Fruit fly (Drosophila melanogaster) whole organism, prepupa: ENCODE results near the gene simj.

ENCODE experiments used
- Blimp-1 ChIP-seq: fragments of 200-800 bp; sonication (Bioruptor generic); optimal IDR thresholded peaks from 3 replicates; lab custom pipeline; 2017; ENCODE audit warnings: missing biosample characterization, missing genetic modification characterization, mild to moderate bottlenecking, moderate library complexity, missing genetic modification reagents
- CG10631 ChIP-seq: fragments of 200-800 bp; sonication (Bioruptor generic); optimal IDR thresholded peaks from 2 replicates; lab custom pipeline; 2016; ENCODE audit warnings: missing biosample characterization, missing genetic modification characterization
- CG10669 ChIP-seq: fragments of 200-800 bp; sonication (Bioruptor generic); optimal IDR thresholded peaks from 3 replicates; lab custom pipeline; 2018; ENCODE audit warnings: missing biosample characterization, mild to moderate bottlenecking, missing genetic modification characterization, moderate library complexity
- CG11762 ChIP-seq: fragments of 200-800 bp; sonication (Bioruptor generic); optimal IDR thresholded peaks from 3 replicates; lab custom pipeline; 2016; ENCODE audit warnings: missing biosample characterization, missing genetic modification characterization; ENCODE audit not compliant: insufficient read depth
- CG11902 ChIP-seq: fragments of 200-800 bp; sonication (Bioruptor generic); optimal IDR thresholded peaks from 3 replicates; lab custom pipeline; 2016; ENCODE audit warnings: missing biosample characterization, missing genetic modification characterization
- CG15336 ChIP-seq: fragments of 200-800 bp; sonication (Bioruptor generic); IDR thresholded peaks from 2 replicates; pipeline ENCODE4 v1.3.6; 2022; ENCODE audit warnings: missing biosample characterization, missing genetic modification characterization
- CG1621 ChIP-seq: fragments of 200-800 bp; sonication (Bioruptor generic); optimal IDR thresholded peaks from 3 replicates; lab custom pipeline; 2018; ENCODE audit warnings: missing biosample characterization, mild to moderate bottlenecking, missing genetic modification characterization
- CG31627 ChIP-seq: fragments of 200-800 bp; sonication (Bioruptor generic); optimal IDR thresholded peaks from 3 replicates; lab custom pipeline; 2016; ENCODE audit warnings: missing biosample characterization, missing genetic modification characterization
- CG32006 ChIP-seq: fragments of 200-800 bp; sonication (Bioruptor generic); optimal IDR thresholded peaks from 3 replicates; lab custom pipeline; 2017; ENCODE audit warnings: missing biosample characterization, mild to moderate bottlenecking, missing genetic modification characterization
- CG34406 ChIP-seq: fragments of 200-800 bp; sonication (Bioruptor generic); optimal IDR thresholded peaks from 3 replicates; lab custom pipeline; 2016; ENCODE audit warnings: missing biosample characterization, missing genetic modification characterization
- CG3919 ChIP-seq: fragments of 200-800 bp; sonication (Bioruptor generic); optimal IDR thresholded peaks from 3 replicates; lab custom pipeline; 2016; ENCODE audit warnings: missing biosample characterization, missing genetic modification characterization
- CG4318 ChIP-seq: fragments of 200-800 bp; sonication (Bioruptor generic); optimal IDR thresholded peaks from 3 replicates; lab custom pipeline; 2017; ENCODE audit warnings: missing biosample characterization, mild to moderate bottlenecking, missing genetic modification characterization
- CG6163 ChIP-seq: fragments of 200-800 bp; sonication (Bioruptor generic); IDR thresholded peaks from 3 replicates; pipeline ENCODE4 v1.3.6; 2022; ENCODE audit warnings: missing biosample characterization, missing genetic modification characterization
- CG6792 ChIP-seq: fragments of 200-800 bp; sonication (Bioruptor generic); optimal IDR thresholded peaks from 3 replicates; lab custom pipeline; 2016; ENCODE audit warnings: missing biosample characterization, missing genetic modification characterization
- CG6854 ChIP-seq: fragments of 200-800 bp; sonication (Bioruptor generic); optimal IDR thresholded peaks from 2 replicates; lab custom pipeline; 2017; ENCODE audit warnings: missing biosample characterization, mild to moderate bottlenecking, missing genetic modification characterization
- CG7368 ChIP-seq: fragments of 200-800 bp; sonication (Bioruptor generic); optimal IDR thresholded peaks from 3 replicates; lab custom pipeline; 2016; ENCODE audit warnings: missing biosample characterization, missing genetic modification characterization
- CG8632 ChIP-seq: fragments of 200-800 bp; sonication (Bioruptor generic); optimal IDR thresholded peaks from 3 replicates; lab custom pipeline; 2016; ENCODE audit warnings: missing biosample characterization, missing genetic modification characterization
- Eip75B ChIP-seq: fragments of 200-800 bp; sonication (Bioruptor generic); optimal IDR thresholded peaks from 3 replicates; lab custom pipeline; 2016; ENCODE audit warnings: missing biosample characterization, missing genetic modification characterization
- Eip78C ChIP-seq: fragments of 200-800 bp; sonication (Bioruptor generic); peaks from one replicate; lab custom pipeline; 2016; ENCODE audit warnings: missing biosample characterization, missing genetic modification characterization
- Eip93F ChIP-seq: fragments of 200-800 bp; sonication (Bioruptor generic); optimal IDR thresholded peaks from 2 replicates; lab custom pipeline; 2016; ENCODE audit warnings: missing biosample characterization, mild to moderate bottlenecking, missing genetic modification characterization
- Lpt ChIP-seq: fragments of 200-800 bp; sonication (Bioruptor generic); optimal IDR thresholded peaks from 3 replicates; lab custom pipeline; 2016; ENCODE audit warnings: missing biosample characterization, missing genetic modification characterization
- Met ChIP-seq: fragments of 200-800 bp; sonication (Bioruptor generic); optimal IDR thresholded peaks from 3 replicates; lab custom pipeline; 2016; ENCODE audit warnings: missing biosample characterization, missing genetic modification characterization
- OdsH ChIP-seq: fragments of 200-800 bp; sonication (Bioruptor generic); optimal IDR thresholded peaks from 3 replicates; lab custom pipeline; 2016; ENCODE audit warnings: missing biosample characterization, missing genetic modification characterization
- Smox ChIP-seq: fragments of 200-800 bp; sonication (Bioruptor generic); optimal IDR thresholded peaks from 3 replicates; lab custom pipeline; 2016; ENCODE audit warnings: missing biosample characterization, missing genetic modification characterization
- Sox102F ChIP-seq: fragments of 200-800 bp; sonication (Bioruptor generic); optimal IDR thresholded peaks from 2 replicates; lab custom pipeline; 2016; ENCODE audit warnings: missing biosample characterization, mild to moderate bottlenecking, missing genetic modification characterization
- Sox14 ChIP-seq: fragments of 200-800 bp; sonication (Bioruptor generic); optimal IDR thresholded peaks from 3 replicates; lab custom pipeline; 2016; ENCODE audit warnings: missing biosample characterization, missing genetic modification characterization
- Sox15 ChIP-seq: fragments of 200-800 bp; sonication (Bioruptor generic); optimal IDR thresholded peaks from 3 replicates; lab custom pipeline; 2016; ENCODE audit warnings: missing biosample characterization, missing genetic modification characterization
- achi ChIP-seq: fragments of 200-800 bp; sonication (Bioruptor generic); optimal IDR thresholded peaks from 3 replicates; lab custom pipeline; 2016; ENCODE audit warnings: missing biosample characterization, missing genetic modification characterization
- acj6 ChIP-seq: fragments of 200-800 bp; sonication (Bioruptor generic); optimal IDR thresholded peaks from 3 replicates; lab custom pipeline; 2016; ENCODE audit warnings: missing biosample characterization, missing genetic modification characterization
- cyc ChIP-seq: fragments of 200-800 bp; sonication (Bioruptor generic); optimal IDR thresholded peaks from 3 replicates; lab custom pipeline; 2016; ENCODE audit warnings: missing biosample characterization, missing genetic modification characterization
- eg ChIP-seq: fragments of 200-800 bp; sonication (Bioruptor generic); IDR thresholded peaks from 3 replicates; pipeline ENCODE4 v1.3.6; 2022; ENCODE audit warnings: missing biosample characterization, missing genetic modification characterization
- fd59A ChIP-seq: fragments of 200-800 bp; sonication (Bioruptor generic); optimal IDR thresholded peaks from 2 replicates; lab custom pipeline; 2017; ENCODE audit warnings: missing biosample characterization, mild to moderate bottlenecking, missing genetic modification characterization, missing genetic modification reagents
- fd85E ChIP-seq: fragments of 200-800 bp; sonication (Bioruptor generic); optimal IDR thresholded peaks from 3 replicates; lab custom pipeline; 2016; ENCODE audit warnings: missing biosample characterization, missing genetic modification characterization
- lz ChIP-seq: fragments of 200-800 bp; sonication (Bioruptor generic); optimal IDR thresholded peaks from 3 replicates; lab custom pipeline; 2016; ENCODE audit warnings: missing biosample characterization, missing genetic modification characterization
- pdm3 ChIP-seq: fragments of 200-800 bp; sonication (Bioruptor generic); optimal IDR thresholded peaks from 3 replicates; lab custom pipeline; 2016; ENCODE audit warnings: missing biosample characterization, missing genetic modification characterization
- spab ChIP-seq: fragments of 200-800 bp; sonication (Bioruptor generic); optimal IDR thresholded peaks from 2 replicates; lab custom pipeline; 2017; ENCODE audit warnings: missing biosample characterization, mild to moderate bottlenecking, missing genetic modification characterization, missing genetic modification reagents
- ss ChIP-seq, 2 experiments: fragments of 200-800 bp; sonication (Bioruptor generic); optimal IDR thresholded peaks; 2 replicates in 1 of 2; 3 replicates in 1 of 2; lab custom pipeline; 2017 to 2018; ENCODE audit warnings: mild to moderate bottlenecking in 2 of 2, missing biosample characterization in 2 of 2, missing genetic modification characterization in 2 of 2, moderate library complexity in 1 of 2
- svp ChIP-seq: fragments of 200-800 bp; sonication (Bioruptor generic); peaks from one replicate; lab custom pipeline; 2016; ENCODE audit warnings: missing biosample characterization, missing genetic modification characterization
- topi ChIP-seq: fragments of 200-800 bp; sonication (Bioruptor generic); optimal IDR thresholded peaks from 3 replicates; lab custom pipeline; 2016; ENCODE audit warnings: missing biosample characterization, missing genetic modification characterization

Gene simj

dm6 chr3L:10723596-10723995, 59.1 kb downstream of the simj start:
- TF ChIP-seq Sox14 (GFP tag; lab: Kevin White, UChicago) (no peak), CG8632 (GFP tag; lab: Kevin White, UChicago) (no peak), Sox102F (no peak), eg (GFP tag; lab: Robert Waterston, UW) (no peak), achi (GFP tag; lab: Kevin White, UChicago) (no peak), CG6792 (GFP tag; lab: Kevin White, UChicago) (no peak), Eip78C (GFP tag; lab: Kevin White, UChicago) (no peak), CG15336 (GFP tag; lab: Robert Waterston, UW) (no peak), CG32006 (GFP tag; lab: Kevin White, UChicago) (no peak), svp (GFP tag; lab: Kevin White, UChicago) (no peak), CG31627 (GFP tag; lab: Kevin White, UChicago) (no peak), Eip93F (no peak), CG10631 (GFP tag; lab: Kevin White, UChicago) (no peak), fd59A (GFP tag; lab: Kevin White, UChicago) (no peak)

dm6 chr3L:10724810-10725444, 60.4 kb downstream of the simj start:
- TF ChIP-seq ss (GFP tag; optimal IDR thresholded peaks at IDR 0.05; lab: Kevin White, UChicago) (peak in 1 of 2 experiments; percentile 8), CG7368 (GFP tag; lab: Kevin White, UChicago) (peak; percentile 44), svp (GFP tag; lab: Kevin White, UChicago) (no peak)

dm6 chr3L:10727123-10727522, 62.6 kb downstream of the simj start:
- TF ChIP-seq CG6163 (GFP tag; lab: Robert Waterston, UW), result 0 out of 3 replicates have a peak, but pooled peaks have one; percentile 26
- TF ChIP-seq CG31627 (GFP tag; lab: Kevin White, UChicago), result no peak
- TF ChIP-seq CG7368 (GFP tag; lab: Kevin White, UChicago), result peak; percentile 5
- TF ChIP-seq, all 60 proteins: peak for 2

dm6 chr3L:10732032-10732431, 67.5 kb downstream of the simj start:
- TF ChIP-seq topi (no peak), CG31627 (GFP tag; lab: Kevin White, UChicago) (no peak), Eip75B (GFP tag; lab: Kevin White, UChicago) (no peak), CG6163 (GFP tag; lab: Robert Waterston, UW) (no peak), lz (GFP tag; lab: Kevin White, UChicago) (no peak), Sox14 (GFP tag; lab: Kevin White, UChicago) (no peak), spab (GFP tag; lab: Kevin White, UChicago) (no peak)

dm6 chr3L:10733502-10733901, 69.0 kb downstream of the simj start:
- TF ChIP-seq cyc (GFP tag; lab: Kevin White, UChicago), result no peak
- no peak for TF ChIP-seq Eip93F
- no peak for TF ChIP-seq Sox15 (GFP tag; lab: Kevin White, UChicago)
- no peak for TF ChIP-seq Eip75B (GFP tag; lab: Kevin White, UChicago)
- no peak for TF ChIP-seq CG4318

- no peak for TF ChIP-seq Met (GFP tag; lab: Kevin White, UChicago)
- TF ChIP-seq CG8632 (GFP tag; lab: Kevin White, UChicago), result no peak
- TF ChIP-seq Lpt (GFP tag; lab: Kevin White, UChicago), result no peak
- TF ChIP-seq CG34406 (GFP tag; lab: Kevin White, UChicago), result no peak
- no peak for TF ChIP-seq CG11762 (GFP tag; lab: Kevin White, UChicago)
- TF ChIP-seq CG3919 (GFP tag; lab: Kevin White, UChicago), result peak; percentile 8
- no peak for TF ChIP-seq fd85E (GFP tag; lab: Kevin White, UChicago)
- no peak for TF ChIP-seq CG11902 (GFP tag; lab: Kevin White, UChicago)
- peak; percentile 0 for TF ChIP-seq Eip78C (GFP tag; lab: Kevin White, UChicago)
- no peak for TF ChIP-seq CG10669 (GFP tag; lab: Kevin White, UChicago)
- TF ChIP-seq Eip75B (GFP tag; lab: Kevin White, UChicago), result no peak
- TF ChIP-seq CG7368 (GFP tag; lab: Kevin White, UChicago), result no peak
- no peak for TF ChIP-seq CG15336 (GFP tag; lab: Robert Waterston, UW)
- TF ChIP-seq CG1621, result no peak
- no peak for TF ChIP-seq CG4318
- TF ChIP-seq eg (GFP tag; lab: Robert Waterston, UW), result no peak
- peak; percentile 21 for TF ChIP-seq CG6854 (GFP tag; lab: Kevin White, UChicago)
- TF ChIP-seq Sox102F, result no peak
- no peak for TF ChIP-seq Smox (GFP tag; lab: Kevin White, UChicago)
- no peak for TF ChIP-seq OdsH
- no peak for TF ChIP-seq cyc (GFP tag; lab: Kevin White, UChicago)
- no peak for TF ChIP-seq svp (GFP tag; lab: Kevin White, UChicago)
- no peak for TF ChIP-seq achi (GFP tag; lab: Kevin White, UChicago)
- no peak for TF ChIP-seq Blimp-1
- TF ChIP-seq acj6 (GFP tag; lab: Kevin White, UChicago), result no peak
- TF ChIP-seq pdm3, result no peak
- TF ChIP-seq fd59A (GFP tag; lab: Kevin White, UChicago), result no peak
Observed at dm6 chr3L:10734561-10734960, 70.0 kb downstream of the simj start.
